Worm (Caenorhabditis elegans) whole organism, L4/young adult: Measurements from ENCODE around the gene ZK1290.1.

Experiments
- W03F9.2 ChIP-seq: fragments of 150-350 bp; optimal IDR thresholded peaks from 2 replicates; lab custom pipeline; 2014; ENCODE audit warnings: missing biosample characterization, missing genetic modification characterization
- dao-5 ChIP-seq: sonication (generic microtip); optimal IDR thresholded peaks from 2 replicates; lab custom pipeline; 2016; ENCODE audit warnings: missing genotype, missing genetic modification characterization, moderate library complexity, missing compliant biosample characterization
- him-1 ChIP-seq: sonication (generic microtip); optimal IDR thresholded peaks from 2 replicates; lab custom pipeline; 2016; ENCODE audit warnings: missing genotype, missing genetic modification reagents, missing genetic modification characterization, missing compliant biosample characterization

The ZK1290.1 gene

ce11 chrII:7543808-7544207 lies 17.8 kb upstream of the ZK1290.1 start, which contains the start of gene rol-8:
Gene rol-8 (plus strand): TSS chrII:7544108.
- TF ChIP-seq dao-5 (tag; lab: Kevin White, UChicago) (no peak), him-1 (tag; lab: Kevin White, UChicago) (no peak), W03F9.2 (no peak)

- no peak for TF ChIP-seq W03F9.2
Measured at ce11 chrII:7544782-7545181, 16.8 kb upstream of the ZK1290.1 start.

- TF ChIP-seq W03F9.2, result no peak
- TF ChIP-seq him-1 (tag; lab: Kevin White, UChicago), result no peak
- TF ChIP-seq dao-5 (tag; lab: Kevin White, UChicago), result no peak
Measured at ce11 chrII:7545364-7545763, 16.2 kb upstream of the ZK1290.1 start.

- no peak for TF ChIP-seq dao-5 (tag; lab: Kevin White, UChicago)
- no peak for TF ChIP-seq W03F9.2
- TF ChIP-seq him-1 (tag; lab: Kevin White, UChicago), result no peak
Measured at ce11 chrII:7547269-7547668, 14.3 kb upstream of the ZK1290.1 start.

ce11 chrII:7548044-7548443 lies 13.5 kb upstream of the ZK1290.1 start, which contains the start of gene fbxa-224:
Gene fbxa-224 (minus strand): TSS chrII:7548144.
- no peak for TF ChIP-seq W03F9.2
- TF ChIP-seq dao-5 (tag; lab: Kevin White, UChicago), result no peak
- TF ChIP-seq him-1 (tag; lab: Kevin White, UChicago), result no peak

ce11 chrII:7549035-7549434 lies 12.5 kb upstream of the ZK1290.1 start, which contains the start of gene tph-1:
Gene tph-1 (plus strand): TSS chrII:7549335.
- TF ChIP-seq dao-5 (tag; lab: Kevin White, UChicago) (no peak), W03F9.2 (no peak), him-1 (tag; lab: Kevin White, UChicago) (no peak)

- TF ChIP-seq dao-5 (tag; lab: Kevin White, UChicago) (no peak), W03F9.2 (no peak), him-1 (tag; lab: Kevin White, UChicago) (no peak)
Measured at ce11 chrII:7553806-7554205, 7.8 kb upstream of the ZK1290.1 start, which contains the start of gene ZK1290.10. Gene ZK1290.10 (minus strand): TSS chrII:7553906.

- TF ChIP-seq W03F9.2 (peak; percentile 11), dao-5 (tag; lab: Kevin White, UChicago) (no peak)
Measured at ce11 chrII:7554716-7555247, 6.8 kb upstream of the ZK1290.1 start.

- TF ChIP-seq W03F9.2, result no peak
- no peak for TF ChIP-seq dao-5 (tag; lab: Kevin White, UChicago)
- TF ChIP-seq him-1 (tag; lab: Kevin White, UChicago), result no peak
Measured at ce11 chrII:7555454-7555853, 6.1 kb upstream of the ZK1290.1 start, which contains the start of gene ZK1290.14. Gene ZK1290.14 (minus strand): TSS chrII:7555592.

ce11 chrII:7557981-7558380 lies 3.6 kb upstream of the ZK1290.1 start:
- TF ChIP-seq W03F9.2 (no peak), him-1 (tag; lab: Kevin White, UChicago) (no peak), dao-5 (tag; lab: Kevin White, UChicago) (no peak)

- TF ChIP-seq him-1 (tag; lab: Kevin White, UChicago) (no peak), dao-5 (tag; lab: Kevin White, UChicago) (no peak), W03F9.2 (no peak)
Measured at ce11 chrII:7558864-7559263, 2.7 kb upstream of the ZK1290.1 start.

- TF ChIP-seq him-1 (tag; lab: Kevin White, UChicago), result no peak
Measured at ce11 chrII:7560844-7561243, 720 bp upstream of the ZK1290.1 start.

- TF ChIP-seq W03F9.2 (no peak), him-1 (tag; lab: Kevin White, UChicago) (no peak), dao-5 (tag; lab: Kevin White, UChicago) (no peak)
Measured at ce11 chrII:7562616-7563015, 1.1 kb downstream of the ZK1290.1 start.

ce11 chrII:7570305-7570704 lies 8.7 kb downstream of the ZK1290.1 start, which contains the start of gene F35D2.3:
Gene F35D2.3 (plus strand): TSS chrII:7570605.
- no peak for TF ChIP-seq him-1 (tag; lab: Kevin White, UChicago)
- no peak for TF ChIP-seq W03F9.2
- TF ChIP-seq dao-5 (tag; lab: Kevin White, UChicago), result no peak

- TF ChIP-seq W03F9.2, result no peak
- no peak for TF ChIP-seq him-1 (tag; lab: Kevin White, UChicago)
- no peak for TF ChIP-seq dao-5 (tag; lab: Kevin White, UChicago)
Measured at ce11 chrII:7570820-7571219, 9.3 kb downstream of the ZK1290.1 start.
